Worm (Caenorhabditis elegans) whole organism, L2 larva: ENCODE results near the gene F31E8.4.

Experiments used
- C34F6.9 ChIP-seq: fragments of 150-350 bp; optimal IDR thresholded peaks from 2 replicates; lab custom pipeline; 2014; ENCODE audit warnings: missing biosample characterization, missing genetic modification characterization
- F13H6.1 ChIP-seq: sonication (generic microtip); optimal IDR thresholded peaks from 2 replicates; lab custom pipeline; 2016; ENCODE audit warnings: missing genetic modification characterization, missing compliant biosample characterization
- R02D3.7 ChIP-seq: fragments of 150-350 bp; optimal IDR thresholded peaks from 2 replicates; lab custom pipeline; 2014; ENCODE audit warnings: missing biosample characterization, missing genetic modification characterization
- Y55F3AM.14 ChIP-seq: fragments of 200-800 bp; sonication (Bioruptor generic); optimal IDR thresholded peaks from 2 replicates; lab custom pipeline; 2018; ENCODE audit warnings: mild to moderate bottlenecking, missing genetic modification characterization, missing compliant biosample characterization
- alr-1 ChIP-seq: fragments of 150-350 bp; optimal IDR thresholded peaks from 2 replicates; lab custom pipeline; 2014; ENCODE audit warnings: missing biosample characterization, missing genetic modification characterization
- ama-1 ChIP-seq: fragments of 150-350 bp; optimal IDR thresholded peaks from 2 replicates; lab custom pipeline; 2018; ENCODE audit warnings: inconsistent platforms
- blmp-1 ChIP-seq: sonication (generic microtip); optimal IDR thresholded peaks from 2 replicates; lab custom pipeline; 2017; ENCODE audit warnings: missing genetic modification characterization, mild to moderate bottlenecking, missing compliant biosample characterization, antibody characterized with exemption, moderate library complexity; ENCODE audit not compliant: insufficient read depth
- ceh-16 ChIP-seq: fragments of 150-350 bp; optimal IDR thresholded peaks from 2 replicates; lab custom pipeline; 2014; ENCODE audit warnings: missing biosample characterization, missing genetic modification characterization
- crh-2 ChIP-seq: sonication (generic microtip); optimal IDR thresholded peaks from 2 replicates; lab custom pipeline; 2017; ENCODE audit warnings: missing biosample characterization, missing genetic modification characterization
- dmd-4 ChIP-seq: sonication (generic microtip); optimal IDR thresholded peaks from 2 replicates; lab custom pipeline; 2017; ENCODE audit warnings: missing biosample characterization, missing genetic modification characterization
- egl-27 ChIP-seq: sonication (generic microtip); optimal IDR thresholded peaks from 3 replicates; lab custom pipeline; 2017; ENCODE audit warnings: missing biosample characterization, missing genetic modification reagents, missing genetic modification characterization
- elt-1 ChIP-seq: fragments of 150-350 bp; optimal IDR thresholded peaks from 2 replicates; lab custom pipeline; 2014; ENCODE audit warnings: missing biosample characterization, missing genetic modification characterization
- elt-3 ChIP-seq: sonication (generic microtip); optimal IDR thresholded peaks from 2 replicates; lab custom pipeline; 2017; ENCODE audit warnings: missing biosample characterization, missing genetic modification characterization
- gmeb-1 ChIP-seq: fragments of 150-350 bp; optimal IDR thresholded peaks from 2 replicates; lab custom pipeline; 2014; ENCODE audit warnings: missing biosample characterization, missing genetic modification characterization
- lin-39 ChIP-seq: fragments of 150-350 bp; optimal IDR thresholded peaks from 2 replicates; lab custom pipeline; 2014; ENCODE audit warnings: missing biosample characterization, missing genetic modification reagents, missing genetic modification characterization
- lsy-2 ChIP-seq, 2 experiments: fragments of 150-350 bp in 1 of 2; sonication (generic microtip) in 1 of 2; optimal IDR thresholded peaks; 2 replicates each; lab custom pipeline; 2014 to 2017; ENCODE audit warnings: missing biosample characterization in 2 of 2, missing genetic modification characterization in 2 of 2
- mab-5 ChIP-seq: fragments of 150-350 bp; optimal IDR thresholded peaks from 2 replicates; lab custom pipeline; 2014; ENCODE audit warnings: missing biosample characterization, missing genetic modification characterization
- nhr-10 ChIP-seq: sonication (generic microtip); optimal IDR thresholded peaks from 2 replicates; lab custom pipeline; 2017; ENCODE audit warnings: missing biosample characterization, missing genetic modification characterization
- nhr-11 ChIP-seq: fragments of 150-350 bp; optimal IDR thresholded peaks from 2 replicates; lab custom pipeline; 2014; ENCODE audit warnings: missing biosample characterization, missing genetic modification characterization
- nhr-12 ChIP-seq: fragments of 150-350 bp; optimal IDR thresholded peaks from 2 replicates; lab custom pipeline; 2014; ENCODE audit warnings: missing biosample characterization, missing genetic modification characterization
- nhr-23 ChIP-seq: fragments of 150-350 bp; optimal IDR thresholded peaks from 2 replicates; lab custom pipeline; 2014; ENCODE audit warnings: missing biosample characterization, missing genetic modification reagents, missing genetic modification characterization
- nhr-237 ChIP-seq: fragments of 150-350 bp; optimal IDR thresholded peaks from 2 replicates; lab custom pipeline; 2014; ENCODE audit warnings: missing biosample characterization, missing genetic modification characterization
- nhr-6 ChIP-seq: fragments of 150-350 bp; optimal IDR thresholded peaks from 2 replicates; lab custom pipeline; 2014; ENCODE audit warnings: missing biosample characterization, missing genetic modification characterization
- nhr-77 ChIP-seq: fragments of 150-350 bp; optimal IDR thresholded peaks from 2 replicates; lab custom pipeline; 2014; ENCODE audit warnings: missing biosample characterization, missing genetic modification characterization
- peb-1 ChIP-seq: fragments of 150-350 bp; optimal IDR thresholded peaks from 2 replicates; lab custom pipeline; 2014; ENCODE audit warnings: missing biosample characterization, missing genetic modification characterization
- sem-4 ChIP-seq: fragments of 150-350 bp; optimal IDR thresholded peaks from 2 replicates; lab custom pipeline; 2014; ENCODE audit warnings: missing biosample characterization, missing genetic modification reagents, missing genetic modification characterization
- skn-1 ChIP-seq: sonication (generic microtip); optimal IDR thresholded peaks from 2 replicates; lab custom pipeline; 2017; ENCODE audit warnings: missing biosample characterization, missing genetic modification characterization
- sma-3 ChIP-seq: sonication (generic microtip); optimal IDR thresholded peaks from 2 replicates; lab custom pipeline; 2016; ENCODE audit warnings: missing genetic modification reagents, missing genetic modification characterization, missing compliant biosample characterization
- sma-9 ChIP-seq, 2 experiments: fragments of 150-350 bp in 1 of 2; sonication (generic microtip) in 1 of 2; optimal IDR thresholded peaks; 2 replicates each; lab custom pipeline; 2014 to 2016; ENCODE audit warnings: missing genetic modification characterization in 2 of 2, mild to moderate bottlenecking in 1 of 2, missing biosample characterization in 1 of 2, missing compliant biosample characterization in 1 of 2, missing genetic modification reagents in 1 of 2, moderate library complexity in 1 of 2
- unc-39 ChIP-seq: fragments of 150-350 bp; optimal IDR thresholded peaks from 2 replicates; lab custom pipeline; 2014; ENCODE audit warnings: missing biosample characterization, missing genetic modification characterization
- unc-55 ChIP-seq: fragments of 150-350 bp; sonication (generic microtip); optimal IDR thresholded peaks from 3 replicates; lab custom pipeline; 2014; ENCODE audit warnings: missing biosample characterization, missing genetic modification reagents, missing genetic modification characterization
- zag-1 ChIP-seq: fragments of 150-350 bp; optimal IDR thresholded peaks from 2 replicates; lab custom pipeline; 2014; ENCODE audit warnings: missing biosample characterization, missing genetic modification characterization
- ztf-1 ChIP-seq: fragments of 200-800 bp; sonication (Bioruptor generic); conservative IDR thresholded peaks from 2 replicates; pipeline ENCODE4 v1.3.6; 2022; ENCODE audit warnings: missing genetic modification characterization, missing compliant biosample characterization
- ztf-11 ChIP-seq: sonication (generic microtip); optimal IDR thresholded peaks from 2 replicates; lab custom pipeline; 2017; ENCODE audit warnings: missing biosample characterization, missing genetic modification characterization
- ztf-4 ChIP-seq: fragments of 150-350 bp; optimal IDR thresholded peaks from 2 replicates; lab custom pipeline; 2014; ENCODE audit warnings: missing biosample characterization, missing genetic modification characterization

The F31E8.4 gene

ce11 chrII:6752850-6753249, 47.1 kb downstream of the F31E8.4 start, which contains the start of gene F41G3.21:
TSS of gene F41G3.21 (minus strand) at chrII:6752950.
- TF ChIP-seq sma-3 (GFP tag; lab: Kevin White, UChicago) (no peak), nhr-77 (tag; lab: Kevin White, UChicago) (no peak), nhr-237 (tag; lab: Kevin White, UChicago) (no peak), nhr-11 (tag; lab: Kevin White, UChicago) (no peak), F13H6.1 (tag; lab: Kevin White, UChicago) (no peak), ztf-11 (tag; lab: Kevin White, UChicago) (no peak), gmeb-1 (tag; lab: Kevin White, UChicago) (no peak), ceh-16 (tag; lab: Kevin White, UChicago) (no peak), Y55F3AM.14 (no peak), elt-1 (tag; lab: Kevin White, UChicago) (no peak), zag-1 (tag; lab: Kevin White, UChicago) (no peak), peb-1 (tag; lab: Kevin White, UChicago) (no peak), elt-3 (tag; lab: Kevin White, UChicago) (no peak), ztf-4 (no peak), skn-1 (tag; lab: Kevin White, UChicago) (no peak), nhr-10 (tag; lab: Kevin White, UChicago) (no peak)

- TF ChIP-seq Y55F3AM.14 (no peak), unc-55 (GFP tag; lab: Kevin White, UChicago) (no peak), lsy-2 (tag; optimal IDR thresholded peaks at IDR 0.05; lab: Kevin White, UChicago) (no peak), dmd-4 (tag; lab: Kevin White, UChicago) (no peak), peb-1 (tag; lab: Kevin White, UChicago) (no peak), F13H6.1 (tag; lab: Kevin White, UChicago) (no peak), ama-1 (lab: Kevin White, UChicago) (no peak), sma-3 (GFP tag; lab: Kevin White, UChicago) (no peak)
- TF ChIP-seq, all 48 proteins: peak for 0
Measured at ce11 chrII:6752027-6752426, 47.9 kb downstream of the F31E8.4 start, which contains the start of gene F41G3.19. TSS of gene F41G3.19 (minus strand) at chrII:6752127.

ce11 chrII:6750929-6751328, 49.0 kb downstream of the F31E8.4 start, which contains the start of gene F41G3.20:
TSS of gene F41G3.20 (minus strand) at chrII:6751029.
- TF ChIP-seq unc-39 (tag; lab: Kevin White, UChicago) (no peak), Y55F3AM.14 (no peak), C34F6.9 (tag; lab: Kevin White, UChicago) (no peak), alr-1 (tag; lab: Kevin White, UChicago) (no peak), nhr-11 (tag; lab: Kevin White, UChicago) (no peak), ama-1 (lab: Kevin White, UChicago) (no peak), elt-1 (tag; lab: Kevin White, UChicago) (no peak), elt-3 (tag; lab: Kevin White, UChicago) (no peak), egl-27 (tag; lab: Kevin White, UChicago) (no peak), nhr-12 (tag; lab: Kevin White, UChicago) (no peak), nhr-6 (tag; lab: Kevin White, UChicago) (no peak), nhr-10 (tag; lab: Kevin White, UChicago) (no peak), ztf-1 (GFP tag; lab: Robert Waterston, UW) (no peak)
- TF ChIP-seq, all 48 proteins: peak for 0

ce11 chrII:6749422-6749821, 50.5 kb downstream of the F31E8.4 start, which contains the start of gene F41G3.10:
TSS of gene F41G3.10 (minus strand) at chrII:6749522.
- no peak for TF ChIP-seq ztf-1 (GFP tag; lab: Robert Waterston, UW)
- TF ChIP-seq nhr-237 (tag; lab: Kevin White, UChicago), result no peak
- TF ChIP-seq sem-4 (tag; lab: Kevin White, UChicago), result no peak
- TF ChIP-seq blmp-1, result no peak
- no peak for TF ChIP-seq R02D3.7
- no peak for TF ChIP-seq elt-3 (tag; lab: Kevin White, UChicago)
- TF ChIP-seq crh-2 (tag; lab: Kevin White, UChicago), result no peak
- no peak for TF ChIP-seq nhr-10 (tag; lab: Kevin White, UChicago)
- no peak for TF ChIP-seq mab-5
- no peak for TF ChIP-seq alr-1 (tag; lab: Kevin White, UChicago)
- TF ChIP-seq gmeb-1 (tag; lab: Kevin White, UChicago), result no peak
- TF ChIP-seq lin-39, result no peak
- TF ChIP-seq sma-9 (GFP tag; optimal IDR thresholded peaks at IDR 0.05; lab: Kevin White, UChicago), result no peak
- TF ChIP-seq sma-9 (tag; optimal IDR thresholded peaks at IDR 0.05; lab: Kevin White, UChicago), result no peak
- TF ChIP-seq nhr-23 (tag; lab: Kevin White, UChicago), result no peak
